Worm (Caenorhabditis elegans) whole organism, young adult: ENCODE data around the gene comt-3.

ENCODE experiments used
- B0261.1 ChIP-seq: sonication (generic microtip); optimal IDR thresholded peaks from 2 replicates; lab custom pipeline; 2016; ENCODE audit warnings: mild to moderate bottlenecking, missing genetic modification characterization, moderate library complexity, missing compliant biosample characterization
- F22D6.2 ChIP-seq: sonication (generic microtip); optimal IDR thresholded peaks from 2 replicates; lab custom pipeline; 2016; ENCODE audit warnings: mild to moderate bottlenecking, missing genetic modification characterization, missing compliant biosample characterization
- F33H1.4 ChIP-seq: fragments of 200-800 bp; sonication (Bioruptor generic); IDR thresholded peaks from 2 replicates; pipeline ENCODE4 v1.3.6; 2022; ENCODE audit warnings: missing genetic modification reagents, missing genetic modification characterization, missing compliant biosample characterization
- F37B4.10 ChIP-seq: fragments of 200-800 bp; sonication (Bioruptor generic); IDR thresholded peaks from 2 replicates; pipeline ENCODE4 v1.3.6; 2022; ENCODE audit warnings: missing genetic modification characterization, missing compliant biosample characterization
- T26A5.8 ChIP-seq: sonication (generic microtip); optimal IDR thresholded peaks from 2 replicates; lab custom pipeline; 2016; ENCODE audit warnings: missing genetic modification characterization, missing compliant biosample characterization
- Y79H2A.3 ChIP-seq: fragments of 200-800 bp; sonication (Bioruptor generic); conservative IDR thresholded peaks from 2 replicates; pipeline ENCODE4 v1.3.6; 2022; ENCODE audit warnings: missing genetic modification reagents, missing genetic modification characterization, missing compliant biosample characterization
- Y95B8A.8 ChIP-seq: fragments of 200-800 bp; sonication (Bioruptor generic); IDR thresholded peaks from 2 replicates; pipeline ENCODE4 v1.3.6; 2022; ENCODE audit warnings: missing genetic modification reagents, missing genetic modification characterization, missing compliant biosample characterization
- ZK185.1 ChIP-seq: sonication (generic microtip); optimal IDR thresholded peaks from 2 replicates; lab custom pipeline; 2016; ENCODE audit warnings: mild to moderate bottlenecking, missing genetic modification characterization, missing compliant biosample characterization; ENCODE audit not compliant: poor library complexity, severe bottlenecking
- akir-1 ChIP-seq: fragments of 200-800 bp; sonication (Bioruptor generic); optimal IDR thresholded peaks from 2 replicates; lab custom pipeline; 2018; ENCODE audit warnings: mild to moderate bottlenecking, missing genetic modification characterization, moderate library complexity, missing compliant biosample characterization
- aptf-3 ChIP-seq: fragments of 200-800 bp; sonication (Bioruptor generic); IDR thresholded peaks from 2 replicates; pipeline ENCODE4 v1.3.6; 2022; ENCODE audit warnings: missing genetic modification characterization, missing compliant biosample characterization
- bed-1 ChIP-seq: fragments of 200-800 bp; sonication (Bioruptor generic); IDR thresholded peaks from 2 replicates; pipeline ENCODE4 v1.3.6; 2022; ENCODE audit warnings: missing genetic modification reagents, missing genetic modification characterization, missing compliant biosample characterization
- cebp-1 ChIP-seq, 2 experiments: fragments of 200-800 bp in 1 of 2; sonication (Bioruptor generic) in 1 of 2; sonication (generic microtip) in 1 of 2; IDR thresholded peaks in 1 of 2; optimal IDR thresholded peaks in 1 of 2; 2 replicates each; pipeline versions ENCODE4 v1.3.6 to Lab custom; 2017 to 2022; ENCODE audit warnings: missing compliant biosample characterization in 2 of 2, missing genetic modification characterization in 2 of 2, mild to moderate bottlenecking in 1 of 2, missing genetic modification reagents in 1 of 2, moderate library complexity in 1 of 2
- cebp-2 ChIP-seq: fragments of 200-800 bp; sonication (Bioruptor generic); IDR thresholded peaks from 2 replicates; pipeline ENCODE4 v1.3.6; 2022; ENCODE audit warnings: missing genetic modification characterization, missing compliant biosample characterization
- ceh-27 ChIP-seq: fragments of 200-800 bp; sonication (Bioruptor generic); optimal IDR thresholded peaks from 2 replicates; lab custom pipeline; 2018; ENCODE audit warnings: mild to moderate bottlenecking, missing genetic modification characterization, moderate library complexity, missing compliant biosample characterization
- die-1 ChIP-seq: sonication (generic microtip); optimal IDR thresholded peaks from 2 replicates; lab custom pipeline; 2016; ENCODE audit warnings: missing genotype, mild to moderate bottlenecking, missing genetic modification characterization, missing compliant biosample characterization
- dpl-1 ChIP-seq: fragments of 150-350 bp; optimal IDR thresholded peaks from 2 replicates; lab custom pipeline; 2014; ENCODE audit warnings: missing biosample characterization, missing genetic modification reagents, missing genetic modification characterization
- ekl-4 ChIP-seq: fragments of 200-800 bp; sonication (Bioruptor generic); IDR thresholded peaks from 2 replicates; pipeline ENCODE4 v1.3.6; 2022; ENCODE audit warnings: missing genetic modification reagents, missing genetic modification characterization, missing compliant biosample characterization
- him-1 ChIP-seq: sonication (generic microtip); optimal IDR thresholded peaks from 2 replicates; lab custom pipeline; 2016; ENCODE audit warnings: missing genotype, missing genetic modification reagents, missing genetic modification characterization, missing compliant biosample characterization
- hsf-1 ChIP-seq: fragments of 200-800 bp; sonication (Bioruptor generic); IDR thresholded peaks from 2 replicates; pipeline ENCODE4 v1.3.6; 2022; ENCODE audit warnings: missing genetic modification reagents, missing genetic modification characterization, missing compliant biosample characterization
- lag-1 ChIP-seq: fragments of 200-800 bp; sonication (Bioruptor generic); IDR thresholded peaks from 2 replicates; pipeline ENCODE4 v1.3.6; 2022; ENCODE audit warnings: missing genetic modification reagents, missing genetic modification characterization, missing compliant biosample characterization
- lin-40 ChIP-seq: sonication (generic microtip); optimal IDR thresholded peaks from 2 replicates; lab custom pipeline; 2016; ENCODE audit warnings: missing genetic modification characterization, mild to moderate bottlenecking, missing compliant biosample characterization, missing genotype, missing genetic modification reagents
- lin-54 ChIP-seq: fragments of 200-800 bp; sonication (Bioruptor generic); optimal IDR thresholded peaks from 2 replicates; lab custom pipeline; 2018; ENCODE audit warnings: mild to moderate bottlenecking, missing genetic modification characterization, missing compliant biosample characterization
- lir-1 ChIP-seq: fragments of 200-800 bp; sonication (Bioruptor generic); conservative IDR thresholded peaks from 2 replicates; pipeline ENCODE4 v1.3.6; 2022; ENCODE audit warnings: missing genetic modification reagents, missing genetic modification characterization, missing compliant biosample characterization
- mel-28 ChIP-seq: sonication (generic microtip); optimal IDR thresholded peaks from 2 replicates; lab custom pipeline; 2016; ENCODE audit warnings: borderline replicate concordance, mild to moderate bottlenecking, missing genetic modification characterization, missing compliant biosample characterization
- mxl-1 ChIP-seq: sonication (generic microtip); optimal IDR thresholded peaks from 2 replicates; lab custom pipeline; 2016; ENCODE audit warnings: missing genetic modification characterization, missing compliant biosample characterization
- nfyb-1 ChIP-seq: fragments of 200-800 bp; sonication (Bioruptor generic); IDR thresholded peaks from 2 replicates; pipeline ENCODE4 v1.3.6; 2022; ENCODE audit warnings: missing genetic modification reagents, missing genetic modification characterization, missing compliant biosample characterization
- pbrm-1 ChIP-seq: fragments of 200-800 bp; sonication (Bioruptor generic); IDR thresholded peaks from 2 replicates; pipeline ENCODE4 v1.3.6; 2022; ENCODE audit warnings: missing genetic modification reagents, missing genetic modification characterization, missing compliant biosample characterization
- rcor-1 ChIP-seq: fragments of 200-800 bp; sonication (Bioruptor generic); IDR thresholded peaks from 2 replicates; pipeline ENCODE4 v1.3.6; 2022; ENCODE audit warnings: missing genetic modification reagents, missing genetic modification characterization, missing compliant biosample characterization
- rpc-1 ChIP-seq, 2 experiments: fragments of 150-350 bp in 1 of 2; sonication (generic microtip) in 1 of 2; optimal IDR thresholded peaks; 2 replicates each; lab custom pipeline; 2014 to 2018; ENCODE audit warnings: missing biosample characterization in 1 of 2, missing genetic modification characterization in 1 of 2, missing genetic modification reagents in 1 of 2, missing genotype in 1 of 2
- sdz-38 ChIP-seq: sonication (generic microtip); optimal IDR thresholded peaks from 2 replicates; lab custom pipeline; 2016; ENCODE audit warnings: missing genotype, missing genetic modification characterization, missing compliant biosample characterization
- sea-2 ChIP-seq: fragments of 200-800 bp; sonication (Bioruptor generic); IDR thresholded peaks from 2 replicates; pipeline ENCODE4 v1.3.6; 2022; ENCODE audit warnings: missing genetic modification characterization, missing compliant biosample characterization
- ztf-18 ChIP-seq: sonication (generic microtip); optimal IDR thresholded peaks from 2 replicates; lab custom pipeline; 2016; ENCODE audit warnings: missing genotype, mild to moderate bottlenecking, missing genetic modification characterization, missing compliant biosample characterization

The comt-3 gene

ce11 chrV:2013824-2014223 is 43.5 kb upstream of the comt-3 start, which contains the start of gene F59A7.11:
Gene F59A7.11 (minus strand): TSS chrV:2013924.
- TF ChIP-seq him-1 (tag; lab: Kevin White, UChicago) (no peak), cebp-1 (GFP tag; IDR thresholded peaks at IDR 0.05; lab: Robert Waterston, UW) (no peak), cebp-1 (tag; optimal IDR thresholded peaks at IDR 0.05; lab: Kevin White, UChicago) (no peak), aptf-3 (GFP tag; lab: Robert Waterston, UW) (no peak), T26A5.8 (tag; lab: Kevin White, UChicago) (no peak), mxl-1 (tag; lab: Kevin White, UChicago) (no peak), ztf-18 (tag; lab: Kevin White, UChicago) (no peak), die-1 (tag; lab: Kevin White, UChicago) (no peak), Y95B8A.8 (GFP tag; lab: Robert Waterston, UW) (no peak)

- no peak for TF ChIP-seq ekl-4 (GFP tag; lab: Robert Waterston, UW)
- no peak for TF ChIP-seq dpl-1 (GFP tag; lab: Kevin White, UChicago)
- TF ChIP-seq lir-1 (GFP tag; lab: Robert Waterston, UW) = no peak
- TF ChIP-seq F33H1.4 = no peak
- no peak for TF ChIP-seq sdz-38
- no peak for TF ChIP-seq lag-1 (GFP tag; lab: Robert Waterston, UW)
Measured at ce11 chrV:2016428-2016827, 40.9 kb upstream of the comt-3 start, which contains the start of gene F59A7.2. Gene F59A7.2 (minus strand): TSS chrV:2016528.

ce11 chrV:2018689-2019088 is 38.6 kb upstream of the comt-3 start, which contains the start of gene F59A7.14:
Gene F59A7.14 (plus strand): TSS chrV:2018989.
- TF ChIP-seq F37B4.10 (GFP tag; lab: Robert Waterston, UW) (no peak), lin-54 (GFP tag; lab: Kevin White, UChicago) (no peak), sea-2 (GFP tag; lab: Robert Waterston, UW) (no peak), bed-1 (GFP tag; lab: Robert Waterston, UW) (no peak), nfyb-1 (no peak), cebp-2 (GFP tag; lab: Robert Waterston, UW) (no peak), hsf-1 (GFP tag; lab: Robert Waterston, UW) (no peak), B0261.1 (no peak), him-1 (tag; lab: Kevin White, UChicago) (no peak), pbrm-1 (GFP tag; lab: Robert Waterston, UW) (no peak), cebp-1 (GFP tag; IDR thresholded peaks at IDR 0.05; lab: Robert Waterston, UW) (no peak), cebp-1 (tag; optimal IDR thresholded peaks at IDR 0.05; lab: Kevin White, UChicago) (no peak), ceh-27 (no peak), rpc-1 (optimal IDR thresholded peaks at IDR 0.05; lab: Kevin White, UChicago) (no peak), rpc-1 (tag; optimal IDR thresholded peaks at IDR 0.05; lab: Kevin White, UChicago) (no peak)

- no peak for TF ChIP-seq T26A5.8 (tag; lab: Kevin White, UChicago)
- no peak for TF ChIP-seq rcor-1 (GFP tag; lab: Robert Waterston, UW)
- TF ChIP-seq lin-40 (tag; lab: Kevin White, UChicago) = no peak
- TF ChIP-seq mel-28 (tag; lab: Kevin White, UChicago) = no peak
- no peak for TF ChIP-seq akir-1 (GFP tag; lab: Kevin White, UChicago)
- TF ChIP-seq, all 124 proteins: peak for 0
Measured at ce11 chrV:2021283-2021682, 36.1 kb upstream of the comt-3 start.

- no peak for TF ChIP-seq ZK185.1 (tag; lab: Kevin White, UChicago)
- no peak for TF ChIP-seq aptf-3 (GFP tag; lab: Robert Waterston, UW)
- TF ChIP-seq Y79H2A.3 = no peak
- TF ChIP-seq lag-1 (GFP tag; lab: Robert Waterston, UW) = no peak
- no peak for TF ChIP-seq F22D6.2 (tag; lab: Kevin White, UChicago)
Measured at ce11 chrV:2022374-2022773, 35.0 kb upstream of the comt-3 start, which contains the start of gene F59A7.5. Gene F59A7.5 (plus strand): TSS chrV:2022674.
